Fruit fly (Drosophila melanogaster) whole organism, embryonic: ENCODE results near the gene att-ORFB.
A peak's percentile ranks its signal among the peaks of the same experiment; 100 is the strongest.

Experiments
- Atf3 ChIP-seq: fragments of 200-800 bp; sonication (Bioruptor generic); optimal IDR thresholded peaks from 3 replicates; lab custom pipeline; 2016; ENCODE audit warnings: missing biosample characterization, missing genetic modification characterization
- Atf6 ChIP-seq: fragments of 200-800 bp; sonication (Bioruptor generic); IDR thresholded peaks from 2 replicates; pipeline ENCODE4 v1.3.6; 2022; ENCODE audit warnings: missing biosample characterization, missing genetic modification characterization
- B-H2 ChIP-seq: fragments of 200-800 bp; sonication (Bioruptor generic); optimal IDR thresholded peaks from 2 replicates; lab custom pipeline; 2018; ENCODE audit warnings: missing biosample characterization, mild to moderate bottlenecking, missing genetic modification characterization
- Blimp-1 ChIP-seq: fragments of 200-800 bp; sonication (Bioruptor generic); optimal IDR thresholded peaks from 3 replicates; lab custom pipeline; 2018; ENCODE audit warnings: missing biosample characterization, missing genetic modification characterization, mild to moderate bottlenecking, moderate library complexity, missing genetic modification reagents
- CG11398 ChIP-seq: fragments of 200-800 bp; sonication (Bioruptor generic); optimal IDR thresholded peaks from 2 replicates; lab custom pipeline; 2016; ENCODE audit warnings: missing biosample characterization, missing genetic modification characterization
- CG11723 ChIP-seq: fragments of 200-800 bp; sonication (Bioruptor generic); optimal IDR thresholded peaks from 2 replicates; lab custom pipeline; 2017; ENCODE audit warnings: missing biosample characterization, mild to moderate bottlenecking, missing genetic modification characterization
- CG12071 ChIP-seq: fragments of 200-800 bp; sonication (Bioruptor generic); optimal IDR thresholded peaks from 3 replicates; lab custom pipeline; 2018; ENCODE audit warnings: missing biosample characterization, mild to moderate bottlenecking, missing genetic modification characterization
- CG12299 ChIP-seq: fragments of 200-800 bp; sonication (Bioruptor generic); optimal IDR thresholded peaks from 2 replicates; lab custom pipeline; 2018; ENCODE audit warnings: missing biosample characterization, mild to moderate bottlenecking, missing genetic modification characterization
- CG14965 ChIP-seq: fragments of 200-800 bp; sonication (Bioruptor generic); optimal IDR thresholded peaks from 2 replicates; lab custom pipeline; 2016; ENCODE audit warnings: missing biosample characterization, missing genetic modification characterization, borderline replicate concordance
- CG17802 ChIP-seq: fragments of 200-800 bp; sonication (Bioruptor generic); optimal IDR thresholded peaks from 2 replicates; lab custom pipeline; 2018; ENCODE audit warnings: missing biosample characterization, mild to moderate bottlenecking, missing genetic modification characterization, moderate library complexity
- CG2199 ChIP-seq: fragments of 200-800 bp; sonication (Bioruptor generic); IDR thresholded peaks from 3 replicates; pipeline ENCODE4 v1.3.6; 2022; ENCODE audit warnings: missing biosample characterization, missing genetic modification characterization
- CG2889 ChIP-seq: fragments of 200-800 bp; sonication (Bioruptor generic); IDR thresholded peaks from 3 replicates; pipeline ENCODE4 v1.3.6; 2022; ENCODE audit warnings: missing biosample characterization, missing genetic modification characterization
- CG3838 ChIP-seq: fragments of 200-800 bp; sonication (Bioruptor generic); optimal IDR thresholded peaks from 3 replicates; lab custom pipeline; 2016; ENCODE audit warnings: missing biosample characterization, missing genetic modification characterization
- CG5953 ChIP-seq: fragments of 200-800 bp; sonication (Bioruptor generic); IDR thresholded peaks from 2 replicates; pipeline ENCODE4 v1.3.6; 2022; ENCODE audit warnings: missing biosample characterization, missing genetic modification characterization
- CG6175 ChIP-seq: fragments of 200-800 bp; sonication (Bioruptor generic); IDR thresholded peaks from 3 replicates; pipeline ENCODE4 v1.3.6; 2022; ENCODE audit warnings: missing biosample characterization, missing genetic modification characterization
- CG7357 ChIP-seq: fragments of 200-800 bp; sonication (Bioruptor generic); IDR thresholded peaks from 3 replicates; pipeline ENCODE4 v1.3.6; 2022; ENCODE audit warnings: missing biosample characterization, missing genetic modification characterization
- CG7963 ChIP-seq: fragments of 200-800 bp; sonication (Bioruptor generic); IDR thresholded peaks from 3 replicates; pipeline ENCODE4 v1.3.6; 2022; ENCODE audit warnings: missing biosample characterization, missing genetic modification characterization; ENCODE audit not compliant: partially characterized antibody
- CG9797 ChIP-seq: fragments of 200-800 bp; sonication (Bioruptor generic); optimal IDR thresholded peaks from 3 replicates; lab custom pipeline; 2018; ENCODE audit warnings: missing biosample characterization, mild to moderate bottlenecking, missing genetic modification characterization
- Chrac-16 ChIP-seq: fragments of 200-800 bp; sonication (Bioruptor generic); optimal IDR thresholded peaks from 3 replicates; lab custom pipeline; 2016; ENCODE audit warnings: missing biosample characterization, missing genetic modification characterization
- CoRest ChIP-seq: fragments of 200-800 bp; sonication (Bioruptor generic); optimal IDR thresholded peaks from 3 replicates; lab custom pipeline; 2018; ENCODE audit warnings: missing biosample characterization, mild to moderate bottlenecking, missing genetic modification characterization, moderate library complexity
- Dbx ChIP-seq: fragments of 200-800 bp; sonication (Bioruptor generic); IDR thresholded peaks from 3 replicates; pipeline ENCODE4 v1.3.6; 2022; ENCODE audit warnings: missing biosample characterization, missing genetic modification characterization
- Dfd ChIP-seq, 2 experiments: fragments of >200 bp; optimal IDR thresholded peaks; 2 replicates each; lab custom pipeline; 2017; ENCODE audit warnings: missing biosample characterization in 2 of 2, missing genetic modification characterization in 2 of 2
- Drgx ChIP-seq: fragments of 200-800 bp; sonication (Bioruptor generic); IDR thresholded peaks from 2 replicates; pipeline ENCODE4 v1.3.6; 2022; ENCODE audit warnings: missing biosample characterization, missing genetic modification characterization
- HLH3B ChIP-seq: fragments of 200-800 bp; sonication (Bioruptor generic); IDR thresholded peaks from 2 replicates; pipeline ENCODE4 v1.3.6; 2022; ENCODE audit warnings: missing biosample characterization, missing genetic modification characterization
- HLH54F ChIP-seq: fragments of 200-800 bp; sonication (Bioruptor generic); optimal IDR thresholded peaks from 3 replicates; lab custom pipeline; 2016; ENCODE audit warnings: missing biosample characterization, missing genetic modification characterization
- Hsf ChIP-seq: fragments of 200-800 bp; sonication (Bioruptor generic); optimal IDR thresholded peaks from 3 replicates; lab custom pipeline; 2016; ENCODE audit warnings: missing biosample characterization, missing genetic modification characterization
- MESR4 ChIP-seq: fragments of 200-800 bp; sonication (Bioruptor generic); optimal IDR thresholded peaks from 2 replicates; lab custom pipeline; 2018; ENCODE audit warnings: missing biosample characterization, mild to moderate bottlenecking, missing genetic modification characterization, moderate library complexity
- Mad ChIP-seq: fragments of 200-800 bp; sonication (Bioruptor generic); optimal IDR thresholded peaks from 2 replicates; lab custom pipeline; 2016; ENCODE audit warnings: missing biosample characterization, missing genetic modification characterization
- Nf-YC ChIP-seq: fragments of 200-800 bp; optimal IDR thresholded peaks from 3 replicates; lab custom pipeline; 2019; ENCODE audit warnings: missing biosample characterization, mild to moderate bottlenecking, missing genetic modification characterization, moderate library complexity
- NfI ChIP-seq: fragments of 200-800 bp; sonication (Bioruptor generic); optimal IDR thresholded peaks from 3 replicates; lab custom pipeline; 2018; ENCODE audit warnings: missing biosample characterization, mild to moderate bottlenecking, missing genetic modification characterization, moderate library complexity
- Ptx1 ChIP-seq: fragments of 200-800 bp; sonication (Bioruptor generic); IDR thresholded peaks from 2 replicates; pipeline ENCODE4 v1.3.6; 2022; ENCODE audit warnings: missing biosample characterization, missing genetic modification characterization
- Sin3A ChIP-seq: fragments of >200 bp; optimal IDR thresholded peaks from 2 replicates; lab custom pipeline; 2018
- ase ChIP-seq: fragments of 200-800 bp; sonication (Bioruptor generic); IDR thresholded peaks from 3 replicates; pipeline ENCODE4 v1.3.6; 2022; ENCODE audit warnings: missing biosample characterization, missing genetic modification characterization
- chm ChIP-seq: fragments of 200-800 bp; sonication (Bioruptor generic); IDR thresholded peaks from 2 replicates; pipeline ENCODE4 v1.3.6; 2022; ENCODE audit warnings: missing biosample characterization, missing genetic modification characterization
- crol ChIP-seq: fragments of 200-800 bp; sonication (Bioruptor generic); IDR thresholded peaks from 2 replicates; pipeline ENCODE4 v1.3.6; 2022; ENCODE audit warnings: missing biosample characterization, missing genetic modification characterization
- crp ChIP-seq, 2 experiments: fragments of 200-800 bp; sonication (Bioruptor generic); optimal IDR thresholded peaks; 2 replicates in 1 of 2; 3 replicates in 1 of 2; lab custom pipeline; 2017; ENCODE audit warnings: missing biosample characterization in 2 of 2, missing genetic modification characterization in 2 of 2, mild to moderate bottlenecking in 1 of 2, moderate library complexity in 1 of 2
- da ChIP-seq: fragments of 200-800 bp; sonication (Bioruptor generic); optimal IDR thresholded peaks from 2 replicates; lab custom pipeline; 2016; ENCODE audit warnings: missing biosample characterization, missing genetic modification characterization
- disco-r ChIP-seq: fragments of 200-800 bp; sonication (Bioruptor generic); optimal IDR thresholded peaks from 2 replicates; lab custom pipeline; 2016; ENCODE audit warnings: missing biosample characterization, missing genetic modification characterization
- dmrt11E ChIP-seq: fragments of 200-800 bp; sonication (Bioruptor generic); optimal IDR thresholded peaks from 3 replicates; lab custom pipeline; 2018; ENCODE audit warnings: missing biosample characterization, mild to moderate bottlenecking, missing genetic modification characterization, moderate library complexity
- eve ChIP-seq, 2 experiments: fragments of >200 bp; optimal IDR thresholded peaks; 2 replicates each; lab custom pipeline; 2017; ENCODE audit warnings: missing biosample characterization in 2 of 2, missing genetic modification characterization in 2 of 2
- gem ChIP-seq: fragments of 200-800 bp; sonication (Bioruptor generic); optimal IDR thresholded peaks from 2 replicates; lab custom pipeline; 2019; ENCODE audit warnings: missing biosample characterization, mild to moderate bottlenecking, missing genetic modification characterization, moderate library complexity
- p53 ChIP-seq: fragments of 200-800 bp; sonication (Bioruptor generic); optimal IDR thresholded peaks from 2 replicates; lab custom pipeline; 2016; ENCODE audit warnings: missing biosample characterization, missing genetic modification characterization
- pb ChIP-seq: fragments of 200-800 bp; sonication (Bioruptor generic); optimal IDR thresholded peaks from 3 replicates; lab custom pipeline; 2016; ENCODE audit warnings: missing biosample characterization, missing genetic modification characterization
- peb ChIP-seq: fragments of 200-800 bp; sonication (Bioruptor generic); IDR thresholded peaks from 2 replicates; pipeline ENCODE4 v1.3.6; 2022; ENCODE audit warnings: missing biosample characterization, missing genetic modification characterization
- prd ChIP-seq, 3 experiments: fragments of >200 bp in 2 of 3; fragments of 200-800 bp in 1 of 3; sonication (Bioruptor generic) in 1 of 3; optimal IDR thresholded peaks in 2 of 3; IDR thresholded peaks in 1 of 3; 2 replicates in 2 of 3; 3 replicates in 1 of 3; pipeline versions ENCODE4 v1.3.6 to Lab custom; 2017 to 2022; ENCODE audit warnings: missing biosample characterization in 1 of 3, missing genetic modification characterization in 1 of 3
- sr ChIP-seq: fragments of 200-800 bp; sonication (Bioruptor generic); IDR thresholded peaks from 3 replicates; pipeline ENCODE4 v1.3.6; 2022; ENCODE audit warnings: missing biosample characterization, missing genetic modification characterization
- tin ChIP-seq: fragments of 200-800 bp; sonication (Bioruptor generic); optimal IDR thresholded peaks from 3 replicates; lab custom pipeline; 2016; ENCODE audit warnings: missing biosample characterization, missing genetic modification characterization
- tll ChIP-seq, 2 experiments: fragments of 200-800 bp in 1 of 2; fragments of >200 bp in 1 of 2; sonication (Bioruptor generic) in 1 of 2; optimal IDR thresholded peaks; 2 replicates each; lab custom pipeline; 2017 to 2019; ENCODE audit warnings: missing biosample characterization in 2 of 2, missing genetic modification characterization in 2 of 2, mild to moderate bottlenecking in 1 of 2, moderate library complexity in 1 of 2
- vvl ChIP-seq: fragments of 200-800 bp; sonication (Bioruptor generic); IDR thresholded peaks from 2 replicates; pipeline ENCODE4 v1.3.6; 2022; ENCODE audit warnings: missing biosample characterization, missing genetic modification characterization
- wor ChIP-seq: fragments of 200-800 bp; sonication (Bioruptor generic); IDR thresholded peaks from 2 replicates; pipeline ENCODE4 v1.3.6; 2022; ENCODE audit warnings: missing biosample characterization, missing genetic modification characterization

Gene att-ORFB

DNA sequence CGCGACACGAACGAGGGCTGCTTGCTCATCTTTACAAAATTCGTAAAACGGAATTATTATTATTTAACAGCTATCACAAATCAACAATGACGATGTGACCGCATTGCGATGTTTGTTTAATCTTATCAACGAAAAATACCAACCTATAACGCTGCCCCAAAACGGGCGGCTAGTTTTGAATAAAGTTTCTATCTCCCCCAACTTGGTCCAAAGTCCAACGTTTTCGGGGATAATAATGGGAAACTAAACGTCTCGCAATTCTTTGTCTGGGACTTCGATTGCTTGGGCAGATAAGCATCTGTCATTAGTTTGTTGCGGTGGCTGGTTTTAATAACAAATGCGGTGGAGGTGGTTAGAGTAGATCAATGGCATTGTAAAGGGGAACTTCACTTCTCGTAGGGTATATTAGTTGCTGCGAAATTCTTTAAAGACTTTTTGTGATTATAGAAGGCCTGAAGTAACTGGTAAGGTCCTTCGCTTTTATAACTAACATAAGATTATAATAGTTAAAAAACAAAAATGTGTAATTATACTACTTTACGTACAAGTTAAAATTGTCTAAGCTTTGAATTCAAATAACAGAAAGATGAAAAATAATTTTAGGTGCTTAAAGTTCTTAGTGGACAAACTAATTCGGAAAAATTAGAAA is 5.9 kb upstream of the att-ORFB start, which contains the start of gene CG15922 (continued):
- no peak for TF ChIP-seq Mad (GFP tag; lab: Kevin White, UChicago)
- no peak for TF ChIP-seq CG11398
- no peak for TF ChIP-seq CG11723 (GFP tag; lab: Kevin White, UChicago)
- no peak for TF ChIP-seq CG5953 (GFP tag; lab: Robert Waterston, UW)
- TF ChIP-seq CG9797: peak; percentile 65
- no peak for TF ChIP-seq prd (optimal IDR thresholded peaks at IDR 0.05; lab: Kevin White, UChicago)
- peak; percentile 7; the same call in 1 of the 3 replicates for TF ChIP-seq prd (GFP tag; IDR thresholded peaks at IDR 0.05; lab: Robert Waterston, UW)
- no peak for TF ChIP-seq CG7357 (GFP tag; lab: Robert Waterston, UW)
- TF ChIP-seq Dbx (GFP tag; lab: Robert Waterston, UW): no peak
- no peak for TF ChIP-seq Sin3A (lab: Kevin White, UChicago)
- no peak for TF ChIP-seq da
- no peak for TF ChIP-seq Nf-YC
- no peak; the same call in 1 of the 2 replicates for TF ChIP-seq Atf6 (GFP tag; lab: Robert Waterston, UW)
- TF ChIP-seq crol (GFP tag; lab: Robert Waterston, UW): no peak
- no peak for TF ChIP-seq B-H2 (GFP tag; lab: Kevin White, UChicago)
- peak; percentile 35 for TF ChIP-seq gem (tag; lab: Kevin White, UChicago)
- TF ChIP-seq chm (GFP tag; lab: Robert Waterston, UW): no peak
- peak; percentile 16; the same call in 1 of the 2 replicates for TF ChIP-seq Drgx (GFP tag; lab: Robert Waterston, UW)
- no peak for TF ChIP-seq ase (GFP tag; lab: Robert Waterston, UW)
- TF ChIP-seq CG12299 (tag; lab: Kevin White, UChicago): no peak
- TF ChIP-seq CG14965: no peak
- no peak for TF ChIP-seq disco-r (GFP tag; lab: Kevin White, UChicago)
- TF ChIP-seq CG7963 (GFP tag; lab: Robert Waterston, UW): no peak
- no peak for TF ChIP-seq p53 (GFP tag; lab: Kevin White, UChicago)
- no peak for TF ChIP-seq Dfd (GFP tag; optimal IDR thresholded peaks at IDR 0.05; lab: Kevin White, UChicago)
- TF ChIP-seq Blimp-1 (GFP tag; lab: Kevin White, UChicago): peak; percentile 10
- TF ChIP-seq HLH54F (GFP tag; lab: Kevin White, UChicago): peak; percentile 9
- TF ChIP-seq sr (GFP tag; lab: Robert Waterston, UW): no peak
- TF ChIP-seq Ptx1 (GFP tag; lab: Robert Waterston, UW): no peak
- TF ChIP-seq HLH3B: peak; percentile 41; the same call in 1 of the 2 replicates
- TF ChIP-seq Hsf: no peak
- TF ChIP-seq CG3838 (GFP tag; lab: Kevin White, UChicago): no peak
- peak; percentile 33 for TF ChIP-seq CoRest (tag; lab: Kevin White, UChicago)
- no peak for TF ChIP-seq crp (GFP tag; optimal IDR thresholded peaks at IDR 0.05; lab: Kevin White, UChicago)
- no peak for TF ChIP-seq CG2199
- no peak for TF ChIP-seq Atf3 (GFP tag; lab: Kevin White, UChicago)
- TF ChIP-seq dmrt11E (tag; lab: Kevin White, UChicago): no peak
- TF ChIP-seq CG2889 (GFP tag; lab: Robert Waterston, UW): peak; percentile 11; the same call in 1 of the 3 replicates
- no peak for TF ChIP-seq eve (GFP tag; optimal IDR thresholded peaks at IDR 0.05; lab: Kevin White, UChicago)
- TF ChIP-seq wor (GFP tag; lab: Robert Waterston, UW): 0 out of 2 replicates have a peak, but pooled peaks have one; percentile 13
- TF ChIP-seq MESR4: peak; percentile 32
- TF ChIP-seq NfI (GFP tag; lab: Kevin White, UChicago): peak; percentile 12
- TF ChIP-seq CG12071 (GFP tag; lab: Kevin White, UChicago): no peak
- no peak for TF ChIP-seq CG17802
- peak; percentile 27; the same call in 1 of the 2 replicates for TF ChIP-seq vvl
- TF ChIP-seq Chrac-16: no peak
- TF ChIP-seq pb (GFP tag; lab: Kevin White, UChicago): no peak
- no peak for TF ChIP-seq tin (GFP tag; lab: Kevin White, UChicago)
- TF ChIP-seq CG6175 (GFP tag; lab: Robert Waterston, UW): no peak
- no peak for TF ChIP-seq peb (GFP tag; lab: Robert Waterston, UW)
- no peak for TF ChIP-seq tll (GFP tag; optimal IDR thresholded peaks at IDR 0.05; lab: Kevin White, UChicago)
